Worm (Caenorhabditis elegans) whole organism, L4 larva: ENCODE data around the gene wbp-2.

Experiments used
- hlh-30 ChIP-seq: sonication (generic microtip); optimal IDR thresholded peaks from 2 replicates; lab custom pipeline; 2017; ENCODE audit warnings: antibody characterized with exemption, mild to moderate bottlenecking, missing genetic modification characterization, missing compliant biosample characterization; ENCODE audit not compliant: insufficient read depth
- lin-29 ChIP-seq: fragments of 200-800 bp; sonication (Bioruptor generic); IDR thresholded peaks from 2 replicates; pipeline ENCODE4 v1.3.6; 2022; ENCODE audit warnings: missing genetic modification reagents, missing genetic modification characterization, missing compliant biosample characterization
- nhr-237 ChIP-seq: sonication (generic microtip); optimal IDR thresholded peaks from 2 replicates; lab custom pipeline; 2017; ENCODE audit warnings: missing biosample characterization, missing genetic modification characterization
- unc-62 ChIP-seq, 3 experiments: fragments of 150-350 bp in 1 of 3; sonication (generic microtip); optimal IDR thresholded peaks in 2 of 3; peaks in 1 of 3; 1 replicate in 1 of 3; 2 replicates in 2 of 3; lab custom pipeline; 2014 to 2017; ENCODE audit warnings: missing biosample characterization in 3 of 3, missing genetic modification characterization in 3 of 3, missing genetic modification reagents in 3 of 3, missing genotype in 1 of 3

- TF ChIP-seq lin-29 (GFP tag; lab: Robert Waterston, UW) (no peak), unc-62 (GFP tag; optimal IDR thresholded peaks at IDR 0.05 in 1 of 2; lab: Kevin White, UChicago) (no peak), unc-62 (tag; optimal IDR thresholded peaks at IDR 0.05; lab: Kevin White, UChicago) (no peak), hlh-30 (tag; lab: Kevin White, UChicago) (no peak), nhr-237 (tag; lab: Kevin White, UChicago) (no peak)
Observed at ce11 chrII:9358230-9358629, 28.7 kb downstream of the wbp-2 start, which contains the start of gene mel-11.
